Worm (Caenorhabditis elegans) whole organism, late embryonic: Measurements from ENCODE around the gene ssp-36.

Source experiments
- F13H6.1 ChIP-seq: sonication (generic microtip); optimal IDR thresholded peaks from 2 replicates; lab custom pipeline; 2016; ENCODE audit warnings: missing genetic modification characterization, missing compliant biosample characterization
- ahr-1 ChIP-seq: sonication (generic microtip); optimal IDR thresholded peaks from 2 replicates; lab custom pipeline; 2016; ENCODE audit warnings: missing genetic modification characterization, missing compliant biosample characterization
- ceh-14 ChIP-seq: sonication (generic microtip); optimal IDR thresholded peaks from 2 replicates; lab custom pipeline; 2016; ENCODE audit warnings: missing genotype, missing genetic modification characterization, missing compliant biosample characterization
- dmd-4 ChIP-seq: sonication (generic microtip); optimal IDR thresholded peaks from 2 replicates; lab custom pipeline; 2016; ENCODE audit warnings: borderline replicate concordance, missing genetic modification characterization, missing compliant biosample characterization
- eyg-1 ChIP-seq: sonication (generic microtip); optimal IDR thresholded peaks from 2 replicates; lab custom pipeline; 2016; ENCODE audit warnings: missing genotype, missing genetic modification characterization, missing compliant biosample characterization
- hlh-15 ChIP-seq: sonication (generic microtip); optimal IDR thresholded peaks from 2 replicates; lab custom pipeline; 2016; ENCODE audit warnings: missing genetic modification characterization, missing compliant biosample characterization
- hlh-30 ChIP-seq: sonication (generic microtip); optimal IDR thresholded peaks from 2 replicates; lab custom pipeline; 2017; ENCODE audit warnings: antibody characterized with exemption, missing genetic modification characterization, missing compliant biosample characterization; ENCODE audit not compliant: insufficient read depth
- lim-6 ChIP-seq: sonication (generic microtip); optimal IDR thresholded peaks from 2 replicates; lab custom pipeline; 2016; ENCODE audit warnings: missing genetic modification characterization, missing compliant biosample characterization
- npax-4 ChIP-seq: sonication (generic microtip); optimal IDR thresholded peaks from 2 replicates; lab custom pipeline; 2016; ENCODE audit warnings: missing genetic modification characterization, missing compliant biosample characterization
- pha-4 ChIP-seq: fragments of 150-350 bp; optimal IDR thresholded peaks from 2 replicates; lab custom pipeline; 2018; ENCODE audit warnings: missing biosample characterization, missing genetic modification reagents, missing genetic modification characterization
- tbx-2 ChIP-seq: sonication (generic microtip); optimal IDR thresholded peaks from 2 replicates; lab custom pipeline; 2016; ENCODE audit warnings: missing genetic modification characterization, missing compliant biosample characterization

- no peak for TF ChIP-seq ceh-14 (tag; lab: Kevin White, UChicago)
- TF ChIP-seq ahr-1 (tag; lab: Kevin White, UChicago): no peak
- TF ChIP-seq hlh-30: no peak
- no peak for TF ChIP-seq dmd-4 (tag; lab: Kevin White, UChicago)
- no peak for TF ChIP-seq eyg-1 (tag; lab: Kevin White, UChicago)
- no peak for TF ChIP-seq pha-4 (tag; lab: Kevin White, UChicago)
- no peak for TF ChIP-seq tbx-2 (tag; lab: Kevin White, UChicago)
- no peak for TF ChIP-seq lim-6
- TF ChIP-seq npax-4 (tag; lab: Kevin White, UChicago): no peak
- TF ChIP-seq F13H6.1 (tag; lab: Kevin White, UChicago): no peak
- TF ChIP-seq hlh-15: no peak
These were observed 10.4 kb downstream of the ssp-36 start for ce11 chrIV:9755713-9756112.
